Worm (Caenorhabditis elegans): Measurements from ENCODE around the gene bbs-2.

ce11 chrIV:7897443-7897842 is 36.4 kb upstream of the bbs-2 start, which contains the start of gene ilys-4:
- no peak for TF ChIP-seq nfya-1 (tag; optimal IDR thresholded peaks at IDR 0.05; ENCODE audit: borderline replicate concordance, insufficient read depth)
- no peak for TF ChIP-seq nfyb-1 (GFP tag; IDR thresholded peaks at IDR 0.05)
- TF ChIP-seq snpc-3.4 (tag; optimal IDR thresholded peaks at IDR 0.05): no peak
